Fruit fly (Drosophila melanogaster): ENCODE measurements around the gene CG31198.
A peak's percentile ranks its signal among the peaks of the same experiment; 100 is the strongest.

Gene CG31198

DNA sequence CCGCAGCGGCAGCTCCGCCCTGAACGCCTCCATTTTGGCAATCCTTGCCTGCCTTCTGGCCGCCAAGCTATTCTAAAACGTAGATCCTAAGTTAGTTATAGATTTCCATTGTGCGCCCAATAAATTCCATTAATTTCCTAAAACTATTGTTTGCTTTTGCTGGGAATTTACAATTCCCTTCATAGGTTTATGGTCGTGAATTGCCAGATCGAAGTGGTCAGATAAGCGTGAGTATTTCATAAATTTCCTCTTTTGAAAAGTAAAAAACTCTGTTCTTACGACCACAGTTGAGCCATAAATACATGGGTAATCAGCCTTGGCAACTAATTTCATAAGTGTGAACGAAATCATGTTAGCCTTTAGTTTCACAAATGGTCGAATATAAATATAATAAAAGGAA, 1.0 kb upstream of the CG31198 start:
- TF ChIP-seq psq (GFP tag; optimal IDR thresholded peaks at IDR 0.05) (no peak), dsf (GFP tag; optimal IDR thresholded peaks at IDR 0.05; ENCODE audit: borderline replicate concordance) (no peak), Hr83 (GFP tag; optimal IDR thresholded peaks at IDR 0.05; ENCODE audit: poor library complexity, severe bottlenecking) (no peak), brk (GFP tag; optimal IDR thresholded peaks at IDR 0.05) (no peak), rgr (GFP tag; optimal IDR thresholded peaks at IDR 0.05) (no peak), lola (GFP tag; optimal IDR thresholded peaks at IDR 0.05) (no peak)

DNA sequence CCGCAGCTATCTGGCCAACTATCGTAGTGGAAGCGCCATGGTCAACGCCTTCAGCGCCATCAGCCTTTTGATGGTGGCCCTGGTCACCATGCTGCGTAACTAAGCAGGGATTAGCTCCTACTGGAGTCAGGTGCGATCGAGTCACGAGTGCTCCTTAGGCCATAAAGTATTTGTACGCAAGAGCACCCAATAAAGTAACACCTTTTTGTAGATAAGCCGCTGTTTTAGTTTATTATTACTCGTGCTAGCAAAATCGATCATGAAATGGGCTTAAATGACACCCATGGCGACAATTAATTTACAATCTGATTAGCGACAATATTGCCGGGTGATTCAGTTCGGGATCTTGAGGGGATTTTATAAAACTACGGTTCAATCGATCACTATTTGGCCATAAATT, 3.4 kb downstream of the CG31198 start:
- TF ChIP-seq br (GFP tag; optimal IDR thresholded peaks at IDR 0.05) = no peak
- no peak for TF ChIP-seq Rel (GFP tag; optimal IDR thresholded peaks at IDR 0.05)
- no peak for TF ChIP-seq Rel (tag; optimal IDR thresholded peaks at IDR 0.05)
- no peak for TF ChIP-seq dl (GFP tag; optimal IDR thresholded peaks at IDR 0.05; ENCODE audit: insufficient read depth in 1 of 2, partially characterized antibody in 2 of 2)
- no peak for TF ChIP-seq OdsH (GFP tag; optimal IDR thresholded peaks at IDR 0.05)
- no peak for TF ChIP-seq CrebA (GFP tag; optimal IDR thresholded peaks at IDR 0.05; ENCODE audit: borderline replicate concordance)
- no peak for TF ChIP-seq ey (GFP tag; optimal IDR thresholded peaks at IDR 0.05)

DNA sequence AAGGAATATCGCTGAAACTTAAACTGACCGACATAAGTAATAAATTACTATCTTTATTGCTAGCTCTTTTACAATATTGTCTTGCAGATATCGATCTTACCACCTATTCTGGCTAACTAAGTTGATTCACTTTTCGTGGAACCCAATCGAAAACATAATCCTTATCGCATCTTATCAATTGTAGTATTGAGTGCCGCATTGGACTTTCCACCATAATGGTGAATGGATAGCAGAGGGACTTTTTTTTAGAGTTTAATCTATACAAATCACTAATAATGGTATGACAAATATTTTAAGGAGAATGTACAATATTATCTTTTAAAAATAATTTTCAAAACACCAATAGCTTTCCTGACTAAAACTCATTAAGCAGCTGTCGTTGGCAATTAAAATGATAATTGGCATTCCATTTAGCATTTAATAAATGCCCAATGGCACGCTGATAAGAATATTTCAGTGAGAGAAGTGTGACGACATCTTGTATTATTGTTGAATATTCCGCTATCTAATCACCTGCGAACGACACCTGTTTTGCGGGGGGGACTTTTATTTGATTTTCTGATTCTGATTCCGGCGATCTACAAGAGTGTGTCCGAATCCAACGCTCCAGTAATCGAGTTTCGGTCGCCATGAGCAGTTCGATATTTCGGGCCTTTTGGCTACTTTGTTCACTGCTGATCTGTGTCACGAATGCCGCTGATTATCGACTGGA, 4.2 kb downstream of the CG31198 start, which contains the start of gene CG42335:
CG42335 (plus strand) TSS at position 620 of the 712 bp plus-strand sequence.
- TF ChIP-seq h (GFP tag; optimal IDR thresholded peaks at IDR 0.05) (peak; percentile 43), HLH106 (tag; optimal IDR thresholded peaks at IDR 0.05) (no peak), Rel (GFP tag; optimal IDR thresholded peaks at IDR 0.05) (no peak), Rel (tag; optimal IDR thresholded peaks at IDR 0.05) (peak; percentile 64)

DNA sequence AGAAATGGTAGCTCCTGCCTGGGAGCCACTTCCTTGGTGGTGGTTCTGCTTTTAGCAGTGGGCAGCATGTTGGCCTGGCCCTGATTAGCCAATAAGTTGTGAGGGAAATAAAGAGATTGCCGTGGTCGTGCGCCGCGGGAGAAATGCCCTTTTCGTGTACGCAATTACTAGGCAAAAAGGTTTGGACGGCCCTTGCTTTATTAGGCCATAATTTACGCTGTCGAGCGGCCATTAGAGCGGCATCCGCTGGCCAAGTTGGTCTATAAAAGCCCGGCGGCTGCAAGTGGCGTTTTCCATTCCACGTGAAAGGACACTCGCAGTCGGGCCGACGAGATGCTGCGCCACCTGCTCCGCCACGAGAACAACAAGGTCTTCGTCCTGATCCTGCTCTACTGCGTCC, 15.1 kb downstream of the CG31198 start, which contains the start of gene Burs:
Burs (plus strand) TSS at position 301 of the 400 bp plus-strand sequence.
- TF ChIP-seq sv (GFP tag; optimal IDR thresholded peaks at IDR 0.05) (no peak), CG32264 (GFP tag; optimal IDR thresholded peaks at IDR 0.05) (no peak), ey (GFP tag; optimal IDR thresholded peaks at IDR 0.05) (no peak), Sp1 (GFP tag; optimal IDR thresholded peaks at IDR 0.05) (no peak)

DNA sequence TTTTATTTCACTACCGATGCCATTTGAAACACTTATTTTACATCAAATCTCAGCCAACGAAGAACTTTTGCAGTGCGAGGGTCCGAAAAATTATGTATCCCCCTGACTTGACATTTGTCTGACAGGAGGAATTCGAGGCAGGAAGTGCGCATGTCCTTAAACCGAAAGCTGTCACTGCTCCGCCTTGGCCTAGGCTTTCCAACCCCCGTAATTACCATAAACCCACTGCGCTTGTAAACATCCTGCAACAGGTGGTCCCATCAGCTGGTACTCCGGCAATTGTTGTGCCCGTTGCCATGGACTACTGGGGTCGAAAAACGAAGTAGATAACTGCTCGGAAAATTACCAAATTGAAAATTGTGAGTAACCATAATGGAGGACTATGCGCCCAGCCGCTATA, 21.6 kb downstream of the CG31198 start, which contains the start of the genes GABA-B-R2 and CG6800:
GABA-B-R2 (minus strand) TSS at position 75 of the 400 bp plus-strand sequence.
CG6800 (plus strand) TSS at position 373 of the 400 bp plus-strand sequence.
- TF ChIP-seq Jra (GFP tag; optimal IDR thresholded peaks at IDR 0.05) (no peak), rgr (GFP tag; optimal IDR thresholded peaks at IDR 0.05) (no peak), sv (GFP tag; optimal IDR thresholded peaks at IDR 0.05) (no peak), N (GFP tag; optimal IDR thresholded peaks at IDR 0.05) (no peak), sage (GFP tag; optimal IDR thresholded peaks at IDR 0.05) (no peak), CG32264 (GFP tag; optimal IDR thresholded peaks at IDR 0.05) (no peak), Dif (GFP tag; optimal IDR thresholded peaks at IDR 0.05; ENCODE audit: partially characterized antibody) (no peak), foxo (GFP tag; optimal IDR thresholded peaks at IDR 0.05) (no peak)

DNA sequence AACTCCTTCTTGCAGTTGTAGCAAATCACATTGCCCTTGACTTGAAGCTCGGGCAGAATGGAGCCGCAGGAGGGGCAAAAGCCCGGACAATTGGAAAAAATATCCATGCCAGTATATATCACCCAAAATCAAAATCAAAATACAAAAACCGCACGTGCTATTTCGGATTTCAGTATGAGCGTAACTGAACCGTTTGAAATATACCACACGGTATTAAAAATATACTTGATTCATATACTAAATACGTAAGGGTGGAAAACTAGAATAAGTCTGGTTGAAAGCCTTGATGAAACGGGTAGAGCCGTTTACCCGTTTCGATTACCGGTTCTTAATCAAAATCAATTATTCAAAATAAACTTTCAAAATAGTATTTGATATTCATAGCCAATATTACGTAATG, 23.5 kb downstream of the CG31198 start, which contains the start of gene Polr1H:
Polr1H (minus strand) TSS at position 188 of the 400 bp plus-strand sequence.
- TF ChIP-seq Abd-B (GFP tag; optimal IDR thresholded peaks at IDR 0.05) (no peak), OdsH (GFP tag; optimal IDR thresholded peaks at IDR 0.05) (no peak), Hnf4 (GFP tag; optimal IDR thresholded peaks at IDR 0.05) (no peak), N (GFP tag; optimal IDR thresholded peaks at IDR 0.05) (no peak), Dif (GFP tag; optimal IDR thresholded peaks at IDR 0.05; ENCODE audit: partially characterized antibody) (no peak), Hr83 (GFP tag; optimal IDR thresholded peaks at IDR 0.05; ENCODE audit: poor library complexity, severe bottlenecking) (no peak), Myc (optimal IDR thresholded peaks at IDR 0.05) (peak; percentile 87), CrebA (GFP tag; optimal IDR thresholded peaks at IDR 0.05; ENCODE audit: borderline replicate concordance) (peak; percentile 13)

DNA sequence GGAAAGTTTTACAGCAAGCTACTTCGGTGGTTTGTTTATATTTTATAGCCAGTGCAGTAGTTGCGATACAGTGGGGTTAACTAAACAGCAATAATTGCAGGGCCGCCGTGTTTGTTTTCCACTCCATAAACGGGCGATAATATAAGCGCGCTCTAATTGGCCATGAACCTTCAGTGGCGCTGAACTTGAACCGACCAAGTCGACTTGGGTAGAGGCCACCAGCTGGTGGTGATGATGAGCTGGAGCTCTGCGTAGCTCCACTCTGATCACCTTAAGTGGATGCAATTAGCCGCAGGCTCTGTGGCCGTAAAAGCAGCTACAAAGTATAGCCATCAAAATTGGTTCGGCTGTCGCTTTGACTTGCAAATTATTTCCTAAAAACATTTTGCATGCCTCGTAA, 26.0 kb downstream of the CG31198 start:
- TF ChIP-seq usp (GFP tag; optimal IDR thresholded peaks at IDR 0.05) (no peak), Jra (GFP tag; optimal IDR thresholded peaks at IDR 0.05) (no peak), br (GFP tag; optimal IDR thresholded peaks at IDR 0.05) (no peak), Myc (optimal IDR thresholded peaks at IDR 0.05) (no peak), ey (GFP tag; optimal IDR thresholded peaks at IDR 0.05) (no peak), CG32264 (GFP tag; optimal IDR thresholded peaks at IDR 0.05) (no peak), lola (GFP tag; optimal IDR thresholded peaks at IDR 0.05) (no peak), psq (GFP tag; optimal IDR thresholded peaks at IDR 0.05) (no peak), Abd-B (GFP tag; optimal IDR thresholded peaks at IDR 0.05) (no peak), woc (GFP tag; optimal IDR thresholded peaks at IDR 0.05) (no peak), Dfd (GFP tag; optimal IDR thresholded peaks at IDR 0.05) (no peak), tai (GFP tag; optimal IDR thresholded peaks at IDR 0.05) (no peak), N (GFP tag; optimal IDR thresholded peaks at IDR 0.05) (no peak), OdsH (GFP tag; optimal IDR thresholded peaks at IDR 0.05) (no peak), GATAd (GFP tag; optimal IDR thresholded peaks at IDR 0.05) (no peak)

Measured in whole organism, wandering third instar larva.